Worm (Caenorhabditis elegans) whole organism, L3 larva: ENCODE results near the gene Y55B1BR.6.
A peak's percentile ranks its signal among the peaks of the same experiment; 100 is the strongest.

Experiments used
- ceh-82 ChIP-seq: fragments of 150-350 bp; optimal IDR thresholded peaks from 2 replicates; lab custom pipeline; 2014; ENCODE audit warnings: missing biosample characterization, missing genetic modification characterization
- fkh-10 ChIP-seq: sonication (generic microtip); optimal IDR thresholded peaks from 2 replicates; lab custom pipeline; 2017; ENCODE audit warnings: missing biosample characterization, missing genetic modification reagents, missing genetic modification characterization
- hmg-11 ChIP-seq: sonication (generic microtip); optimal IDR thresholded peaks from 2 replicates; lab custom pipeline; 2016; ENCODE audit warnings: missing genetic modification characterization, missing compliant biosample characterization
- jun-1 ChIP-seq: fragments of 150-350 bp; optimal IDR thresholded peaks from 2 replicates; lab custom pipeline; 2014; ENCODE audit warnings: missing biosample characterization, missing genetic modification reagents, missing genetic modification characterization
- lin-39 ChIP-seq: fragments of 150-350 bp; optimal IDR thresholded peaks from 2 replicates; lab custom pipeline; 2018; ENCODE audit warnings: missing biosample characterization, missing genetic modification reagents, missing genetic modification characterization
- lsy-12 ChIP-seq: sonication (generic microtip); optimal IDR thresholded peaks from 2 replicates; lab custom pipeline; 2016; ENCODE audit warnings: mild to moderate bottlenecking, missing genetic modification characterization, missing compliant biosample characterization
- unc-39 ChIP-seq: sonication (generic microtip); optimal IDR thresholded peaks from 4 replicates; lab custom pipeline; 2017; ENCODE audit warnings: missing biosample characterization, missing genetic modification characterization
- unc-62 ChIP-seq: fragments of 150-350 bp; sonication (generic microtip); optimal IDR thresholded peaks from 4 replicates; lab custom pipeline; 2014; ENCODE audit warnings: missing biosample characterization, missing genetic modification reagents, missing genetic modification characterization
- zag-1 ChIP-seq: fragments of 150-350 bp; optimal IDR thresholded peaks from 2 replicates; lab custom pipeline; 2014; ENCODE audit warnings: missing biosample characterization, missing genetic modification characterization
- ztf-11 ChIP-seq: fragments of 150-350 bp; optimal IDR thresholded peaks from 2 replicates; lab custom pipeline; 2014; ENCODE audit warnings: missing biosample characterization, missing genetic modification characterization
- ztf-4 ChIP-seq: fragments of 150-350 bp; optimal IDR thresholded peaks from 2 replicates; lab custom pipeline; 2014; ENCODE audit warnings: missing biosample characterization, missing genetic modification characterization

DNA sequence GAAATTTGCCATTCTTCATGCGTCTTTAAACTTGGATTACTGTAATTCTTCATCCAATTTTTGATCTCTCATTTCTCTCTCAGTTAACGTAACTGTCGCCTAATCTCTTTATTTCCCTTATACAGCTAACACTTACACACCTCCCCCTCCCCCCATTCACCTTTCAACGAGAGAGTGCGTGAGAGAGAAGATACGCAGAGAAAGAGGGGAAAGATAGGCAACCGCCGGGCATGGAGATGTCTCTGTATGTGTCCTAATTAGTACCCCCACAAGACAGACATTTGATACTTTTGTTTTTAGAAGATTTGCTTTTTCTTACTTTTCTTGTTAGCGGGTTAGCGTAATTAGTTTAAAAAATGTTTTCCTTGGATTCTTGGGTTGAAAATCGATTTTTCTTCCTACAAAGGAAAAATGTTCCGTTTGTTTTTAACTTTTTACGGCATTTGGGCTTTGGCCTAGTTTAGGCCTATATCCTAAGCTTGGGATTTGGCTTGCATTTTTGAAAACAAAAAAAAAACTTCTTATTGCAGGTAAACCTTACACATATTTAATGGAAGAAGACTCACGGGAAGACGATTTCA is 29.2 kb downstream of the Y55B1BR.6 start, which contains the start of gene affl-2:
- TF ChIP-seq ceh-82 (no peak), lin-39 (tag; lab: Kevin White, UChicago) (no peak), unc-39 (tag; lab: Kevin White, UChicago) (no peak), ztf-4 (tag; lab: Kevin White, UChicago) (no peak), fkh-10 (GFP tag; lab: Kevin White, UChicago) (no peak), jun-1 (tag; lab: Kevin White, UChicago) (no peak), zag-1 (no peak), unc-62 (GFP tag; lab: Kevin White, UChicago) (no peak), lsy-12 (tag; lab: Kevin White, UChicago) (no peak), hmg-11 (peak; percentile 40), ztf-11 (tag; lab: Kevin White, UChicago) (no peak)
